Worm (Caenorhabditis elegans): ENCODE results near the gene aqp-1.

- TF ChIP-seq med-1 (GFP tag; optimal IDR thresholded peaks at IDR 0.05; ENCODE audit: insufficient read depth), result no peak
- TF ChIP-seq klf-2 (GFP tag; conservative IDR thresholded peaks at IDR 0.05), result no peak
- no peak for TF ChIP-seq ztf-23 (GFP tag; IDR thresholded peaks at IDR 0.05)
- no peak for TF ChIP-seq tab-1 (GFP tag; IDR thresholded peaks at IDR 0.05)
- TF ChIP-seq ztf-29 (GFP tag; IDR thresholded peaks at IDR 0.05), result no peak
- TF ChIP-seq flt-1 (GFP tag; IDR thresholded peaks at IDR 0.05), result no peak
- TF ChIP-seq ref-1 (GFP tag; conservative IDR thresholded peaks at IDR 0.05), result no peak
- no peak for TF ChIP-seq cog-1 (tag; optimal IDR thresholded peaks at IDR 0.05)
Measured at ce11 chrII:7283063-7283462, 44.9 kb upstream of the aqp-1 start.
